Worm (Caenorhabditis elegans) whole organism, L3 larva: ENCODE results near the gene F20B6.9.

Experiments
- ZK546.5 ChIP-seq: sonication (generic microtip); optimal IDR thresholded peaks from 2 replicates; lab custom pipeline; 2017; ENCODE audit warnings: missing biosample characterization, missing genetic modification characterization
- aly-2 ChIP-seq: fragments of 150-350 bp; optimal IDR thresholded peaks from 2 replicates; lab custom pipeline; 2014; ENCODE audit warnings: missing biosample characterization, missing genetic modification characterization
- ama-1 ChIP-seq: fragments of 150-350 bp; optimal IDR thresholded peaks from 2 replicates; lab custom pipeline; 2018
- ceh-16 ChIP-seq: sonication (generic microtip); optimal IDR thresholded peaks from 2 replicates; lab custom pipeline; 2017; ENCODE audit warnings: missing biosample characterization, missing genetic modification characterization
- ceh-28 ChIP-seq: fragments of 150-350 bp; optimal IDR thresholded peaks from 2 replicates; lab custom pipeline; 2014; ENCODE audit warnings: missing biosample characterization, missing genetic modification reagents, missing genetic modification characterization
- ceh-82 ChIP-seq: fragments of 150-350 bp; optimal IDR thresholded peaks from 2 replicates; lab custom pipeline; 2014; ENCODE audit warnings: missing biosample characterization, missing genetic modification characterization
- ceh-9 ChIP-seq: sonication (generic microtip); optimal IDR thresholded peaks from 2 replicates; lab custom pipeline; 2018; ENCODE audit warnings: missing biosample characterization, missing genetic modification characterization
- daf-12 ChIP-seq: fragments of 150-350 bp; optimal IDR thresholded peaks from 2 replicates; lab custom pipeline; 2014; ENCODE audit warnings: missing biosample characterization, missing genetic modification reagents, missing genetic modification characterization
- egl-27 ChIP-seq: sonication (generic microtip); optimal IDR thresholded peaks from 4 replicates; lab custom pipeline; 2017; ENCODE audit warnings: missing biosample characterization, missing genetic modification reagents, missing genetic modification characterization
- egl-5 ChIP-seq: fragments of 150-350 bp; optimal IDR thresholded peaks from 2 replicates; lab custom pipeline; 2017; ENCODE audit warnings: missing biosample characterization, missing genetic modification reagents, missing genetic modification characterization, inconsistent platforms
- elt-1 ChIP-seq: fragments of 150-350 bp; optimal IDR thresholded peaks from 2 replicates; lab custom pipeline; 2014; ENCODE audit warnings: missing biosample characterization, missing genetic modification characterization
- elt-2 ChIP-seq: sonication (generic microtip); optimal IDR thresholded peaks from 2 replicates; lab custom pipeline; 2016; ENCODE audit warnings: missing genetic modification reagents, mild to moderate bottlenecking, missing genetic modification characterization, missing compliant biosample characterization
- elt-3 ChIP-seq, 3 experiments: fragments of 150-350 bp in 1 of 3; sonication (generic microtip) in 2 of 3; optimal IDR thresholded peaks; 2 replicates in 2 of 3; 4 replicates in 1 of 3; lab custom pipeline; 2014 to 2017; ENCODE audit warnings: missing biosample characterization in 3 of 3, missing genetic modification characterization in 3 of 3
- eor-1 ChIP-seq, 2 experiments: fragments of 150-350 bp; optimal IDR thresholded peaks; 2 replicates each; lab custom pipeline; 2014 to 2018; ENCODE audit warnings: missing biosample characterization in 2 of 2, missing genetic modification characterization in 2 of 2
- fkh-10 ChIP-seq: sonication (generic microtip); optimal IDR thresholded peaks from 2 replicates; lab custom pipeline; 2017; ENCODE audit warnings: missing biosample characterization, missing genetic modification reagents, missing genetic modification characterization
- fkh-2 ChIP-seq: fragments of 150-350 bp; optimal IDR thresholded peaks from 2 replicates; lab custom pipeline; 2014; ENCODE audit warnings: missing biosample characterization, missing genetic modification reagents, missing genetic modification characterization
- fos-1 ChIP-seq: fragments of 150-350 bp; optimal IDR thresholded peaks from 2 replicates; lab custom pipeline; 2014; ENCODE audit warnings: missing biosample characterization, missing genetic modification characterization
- hmg-11 ChIP-seq: sonication (generic microtip); optimal IDR thresholded peaks from 2 replicates; lab custom pipeline; 2016; ENCODE audit warnings: missing genetic modification characterization, missing compliant biosample characterization
- jun-1 ChIP-seq: fragments of 150-350 bp; optimal IDR thresholded peaks from 2 replicates; lab custom pipeline; 2014; ENCODE audit warnings: missing biosample characterization, missing genetic modification reagents, missing genetic modification characterization
- lin-15B ChIP-seq: fragments of 150-350 bp; optimal IDR thresholded peaks from 2 replicates; lab custom pipeline; 2014; ENCODE audit warnings: missing biosample characterization, missing genetic modification characterization
- lin-39 ChIP-seq: fragments of 150-350 bp; optimal IDR thresholded peaks from 2 replicates; lab custom pipeline; 2018; ENCODE audit warnings: missing biosample characterization, missing genetic modification reagents, missing genetic modification characterization
- lsy-12 ChIP-seq: sonication (generic microtip); optimal IDR thresholded peaks from 2 replicates; lab custom pipeline; 2016; ENCODE audit warnings: mild to moderate bottlenecking, missing genetic modification characterization, missing compliant biosample characterization
- mdl-1 ChIP-seq: fragments of 150-350 bp; optimal IDR thresholded peaks from 2 replicates; lab custom pipeline; 2014; ENCODE audit warnings: missing biosample characterization, missing genetic modification characterization
- mml-1 ChIP-seq: fragments of 150-350 bp; sonication (generic microtip); optimal IDR thresholded peaks from 3 replicates; lab custom pipeline; 2014; ENCODE audit warnings: missing biosample characterization, missing genetic modification characterization
- nfya-1 ChIP-seq: sonication (generic microtip); optimal IDR thresholded peaks from 2 replicates; lab custom pipeline; 2017; ENCODE audit warnings: missing genetic modification characterization, mild to moderate bottlenecking, missing compliant biosample characterization, antibody characterized with exemption, moderate library complexity; ENCODE audit not compliant: insufficient read depth
- nhr-11 ChIP-seq: fragments of 150-350 bp; optimal IDR thresholded peaks from 2 replicates; lab custom pipeline; 2014; ENCODE audit warnings: missing biosample characterization, missing genetic modification characterization
- nhr-12 ChIP-seq: fragments of 150-350 bp; optimal IDR thresholded peaks from 2 replicates; lab custom pipeline; 2014; ENCODE audit warnings: missing biosample characterization, missing genetic modification characterization
- nhr-23 ChIP-seq: fragments of 150-350 bp; optimal IDR thresholded peaks from 2 replicates; lab custom pipeline; 2014; ENCODE audit warnings: missing biosample characterization, missing genetic modification reagents, missing genetic modification characterization
- nhr-237 ChIP-seq: fragments of 150-350 bp; optimal IDR thresholded peaks from 2 replicates; lab custom pipeline; 2014; ENCODE audit warnings: missing biosample characterization, missing genetic modification characterization
- nhr-25 ChIP-seq: sonication (generic microtip); optimal IDR thresholded peaks from 2 replicates; lab custom pipeline; 2017; ENCODE audit warnings: missing biosample characterization, missing genetic modification characterization
- nhr-28 ChIP-seq: fragments of 150-350 bp; optimal IDR thresholded peaks from 2 replicates; lab custom pipeline; 2014; ENCODE audit warnings: missing biosample characterization, missing genetic modification characterization
- nhr-43 ChIP-seq: sonication (generic microtip); optimal IDR thresholded peaks from 2 replicates; lab custom pipeline; 2016; ENCODE audit warnings: mild to moderate bottlenecking, missing genetic modification characterization, missing compliant biosample characterization; ENCODE audit not compliant: poor library complexity, severe bottlenecking
- nhr-76 ChIP-seq: fragments of 150-350 bp; sonication (generic microtip); optimal IDR thresholded peaks from 5 replicates; lab custom pipeline; 2014; ENCODE audit warnings: missing biosample characterization, missing genetic modification characterization
- nhr-77 ChIP-seq: fragments of 150-350 bp; optimal IDR thresholded peaks from 2 replicates; lab custom pipeline; 2014; ENCODE audit warnings: missing biosample characterization, missing genetic modification characterization
- pha-4 ChIP-seq: fragments of 150-350 bp; optimal IDR thresholded peaks from 2 replicates; lab custom pipeline; 2014; ENCODE audit warnings: missing biosample characterization, missing genetic modification reagents, missing genetic modification characterization
- pqm-1 ChIP-seq: fragments of 150-350 bp; optimal IDR thresholded peaks from 2 replicates; lab custom pipeline; 2017; ENCODE audit warnings: missing biosample characterization, missing genetic modification characterization, inconsistent platforms
- skn-1 ChIP-seq: fragments of 150-350 bp; optimal IDR thresholded peaks from 2 replicates; lab custom pipeline; 2014; ENCODE audit warnings: missing biosample characterization, missing genetic modification characterization
- snpc-4 ChIP-seq: fragments of 150-350 bp; optimal IDR thresholded peaks from 2 replicates; lab custom pipeline; 2014; ENCODE audit warnings: missing biosample characterization, missing genetic modification characterization
- tbx-2 ChIP-seq: sonication (generic microtip); optimal IDR thresholded peaks from 2 replicates; lab custom pipeline; 2016; ENCODE audit warnings: mild to moderate bottlenecking, missing genetic modification characterization, missing compliant biosample characterization
- unc-39 ChIP-seq: sonication (generic microtip); optimal IDR thresholded peaks from 4 replicates; lab custom pipeline; 2017; ENCODE audit warnings: missing biosample characterization, missing genetic modification characterization
- unc-62 ChIP-seq: fragments of 150-350 bp; sonication (generic microtip); optimal IDR thresholded peaks from 4 replicates; lab custom pipeline; 2014; ENCODE audit warnings: missing biosample characterization, missing genetic modification reagents, missing genetic modification characterization
- zag-1 ChIP-seq: fragments of 150-350 bp; optimal IDR thresholded peaks from 2 replicates; lab custom pipeline; 2014; ENCODE audit warnings: missing biosample characterization, missing genetic modification characterization
- ztf-11 ChIP-seq: fragments of 150-350 bp; optimal IDR thresholded peaks from 2 replicates; lab custom pipeline; 2014; ENCODE audit warnings: missing biosample characterization, missing genetic modification characterization
- ztf-4 ChIP-seq: fragments of 150-350 bp; optimal IDR thresholded peaks from 2 replicates; lab custom pipeline; 2014; ENCODE audit warnings: missing biosample characterization, missing genetic modification characterization

Gene F20B6.9

DNA sequence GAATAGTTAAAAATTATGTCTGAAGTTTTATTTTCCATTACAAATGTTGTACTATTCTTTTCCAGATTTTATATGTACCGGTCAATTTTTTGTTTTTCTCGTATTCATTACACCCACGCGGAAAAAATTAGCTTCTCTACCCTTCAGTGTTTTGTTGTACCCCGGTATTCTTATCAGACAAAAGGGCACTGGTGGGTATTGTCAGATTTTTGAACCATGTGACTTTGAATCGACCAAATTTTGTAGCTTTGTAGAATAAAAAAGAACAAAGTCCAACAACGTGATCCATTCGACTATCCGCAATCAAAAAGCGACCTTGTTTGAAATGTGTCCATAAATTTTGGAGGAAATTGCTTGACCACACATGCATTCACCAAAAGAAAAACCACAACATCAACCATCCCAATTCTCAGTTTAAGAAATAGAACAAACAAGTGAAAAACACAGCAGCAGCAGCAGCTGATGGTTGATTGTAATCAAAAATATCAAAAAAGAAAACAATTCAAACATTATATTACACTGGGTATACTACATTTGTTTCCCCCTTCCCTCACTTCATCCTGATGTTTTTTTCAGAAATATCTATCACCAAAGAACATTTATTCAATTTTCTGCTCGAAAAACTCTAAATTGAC lies 37.3 kb upstream of the F20B6.9 start:
- TF ChIP-seq pqm-1 (tag; lab: Kevin White, UChicago) (peak; percentile 37), ZK546.5 (tag; lab: Kevin White, UChicago) (no peak), nhr-237 (no peak), elt-2 (tag; lab: Kevin White, UChicago) (peak; percentile 42), nhr-43 (peak; percentile 38), pha-4 (tag; lab: Kevin White, UChicago) (peak; percentile 9), jun-1 (tag; lab: Kevin White, UChicago) (peak; percentile 58)
- TF ChIP-seq, all 47 proteins: peak for 5

ce11 chrX:4238971-4239370 lies 31.7 kb upstream of the F20B6.9 start:
- TF ChIP-seq fkh-10 (GFP tag; lab: Kevin White, UChicago) (peak; percentile 45), eor-1 (tag; optimal IDR thresholded peaks at IDR 0.05; lab: Kevin White, UChicago) (no peak)

ce11 chrX:4235752-4236151 lies 28.5 kb upstream of the F20B6.9 start, which contains the start of gene rab-37:
Gene rab-37 (minus strand): TSS chrX:4235852.
- TF ChIP-seq elt-2 (tag; lab: Kevin White, UChicago) = no peak
- no peak for TF ChIP-seq elt-3 (tag; optimal IDR thresholded peaks at IDR 0.05; lab: Kevin White, UChicago)
- TF ChIP-seq ceh-82 (tag; lab: Kevin White, UChicago) = no peak
- TF ChIP-seq nhr-23 = no peak
- TF ChIP-seq nhr-12 (tag; lab: Kevin White, UChicago) = no peak
- TF ChIP-seq ceh-9 (tag; lab: Kevin White, UChicago) = no peak
- no peak for TF ChIP-seq lin-39
- TF ChIP-seq ceh-16 = no peak

DNA sequence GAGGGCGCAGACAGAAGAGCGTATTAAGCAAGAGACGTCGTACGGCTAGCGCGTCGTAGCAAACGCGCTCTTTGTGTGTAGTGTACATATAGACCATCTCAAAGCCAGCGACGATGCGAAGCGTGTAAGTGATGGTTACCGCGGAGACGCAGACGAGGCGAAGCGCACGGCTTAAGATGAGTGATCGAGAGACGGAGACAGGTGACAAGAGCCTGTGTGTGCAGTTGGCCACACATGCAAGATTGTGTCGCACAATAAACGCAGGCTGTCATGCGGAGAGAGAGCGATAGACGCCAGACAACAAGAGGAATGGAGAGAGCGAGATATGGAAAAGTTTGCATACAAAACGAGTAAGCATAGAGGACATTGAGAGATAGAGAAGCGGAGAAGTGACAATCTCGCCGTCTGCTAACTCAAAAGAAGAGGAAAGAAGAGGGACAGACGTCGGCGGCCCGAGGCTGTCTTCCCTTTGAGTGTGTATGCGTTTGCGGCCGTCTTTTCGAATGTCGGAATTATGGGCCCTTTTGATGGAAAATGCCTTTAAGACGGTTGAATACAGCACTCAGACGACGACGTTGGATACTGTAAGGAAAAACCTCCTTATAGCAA lies 15.6 kb upstream of the F20B6.9 start:
- TF ChIP-seq mml-1 (tag; lab: Kevin White, UChicago) (no peak), nhr-237 (no peak), unc-62 (no peak), skn-1 (tag; lab: Kevin White, UChicago) (no peak), fkh-2 (tag; lab: Kevin White, UChicago) (no peak), daf-12 (tag; lab: Kevin White, UChicago) (no peak), jun-1 (tag; lab: Kevin White, UChicago) (peak; percentile 64), egl-27 (tag; lab: Kevin White, UChicago) (no peak), nhr-77 (tag; lab: Kevin White, UChicago) (no peak), ZK546.5 (tag; lab: Kevin White, UChicago) (no peak), snpc-4 (tag; lab: Kevin White, UChicago) (peak; percentile 51), hmg-11 (tag; lab: Kevin White, UChicago) (peak; percentile 97), tbx-2 (peak; percentile 82), elt-2 (tag; lab: Kevin White, UChicago) (peak; percentile 66), nhr-25 (tag; lab: Kevin White, UChicago) (peak; percentile 85), mdl-1 (peak; percentile 47), nhr-11 (tag; lab: Kevin White, UChicago) (no peak), nhr-76 (no peak), fkh-10 (GFP tag; lab: Kevin White, UChicago) (no peak), nfya-1 (tag; lab: Kevin White, UChicago) (peak; percentile 75), ztf-4 (no peak), elt-1 (tag; lab: Kevin White, UChicago) (peak; percentile 32), nhr-23 (peak; percentile 80), ceh-16 (no peak), ceh-9 (tag; lab: Kevin White, UChicago) (no peak), lin-15B (tag; lab: Kevin White, UChicago) (no peak), nhr-43 (peak; percentile 70), lsy-12 (tag; lab: Kevin White, UChicago) (peak; percentile 85), ceh-82 (tag; lab: Kevin White, UChicago) (peak; percentile 54), egl-5 (tag; lab: Kevin White, UChicago) (no peak), ceh-28 (peak; percentile 73), unc-39 (tag; lab: Kevin White, UChicago) (no peak), lin-39 (no peak), ztf-11 (tag; lab: Kevin White, UChicago) (no peak), elt-3 (tag; optimal IDR thresholded peaks at IDR 0.05; lab: Kevin White, UChicago) (no peak), nhr-28 (tag; lab: Kevin White, UChicago) (no peak), nhr-12 (tag; lab: Kevin White, UChicago) (no peak), fos-1 (tag; lab: Kevin White, UChicago) (no peak), zag-1 (tag; lab: Kevin White, UChicago) (peak; percentile 78), aly-2 (tag; lab: Kevin White, UChicago) (peak; percentile 54), pqm-1 (tag; lab: Kevin White, UChicago) (peak; percentile 5), ama-1 (lab: Kevin White, UChicago) (peak; percentile 62)
